Worm (Caenorhabditis elegans): ENCODE data around the gene nog-1.

nog-1 gene

DNA sequence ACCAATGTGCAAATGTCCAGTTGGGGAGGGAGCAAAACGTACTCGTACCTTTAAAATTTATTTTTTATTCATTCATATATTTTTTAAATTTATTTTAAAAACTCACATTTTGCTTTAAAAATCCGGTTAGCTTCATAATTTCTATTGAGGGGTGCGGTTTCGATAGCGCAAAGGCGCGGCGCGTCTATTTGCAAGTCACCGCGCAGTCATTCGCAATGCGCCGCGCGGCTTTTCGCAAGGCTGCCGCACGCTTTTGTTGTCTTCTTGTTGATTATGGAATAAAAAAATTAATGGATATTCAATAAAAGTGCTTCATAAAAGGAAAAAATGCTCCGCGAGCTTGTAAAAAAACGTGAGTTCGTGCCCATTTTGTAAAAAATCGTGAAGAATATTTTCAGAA, 3.4 kb upstream of the nog-1 start, which contains the start of the genes ears-2 and uncp-18 (continued):
- TF ChIP-seq F37D6.2 (tag; optimal IDR thresholded peaks at IDR 0.05) (peak; percentile 79), hlh-30 (tag; optimal IDR thresholded peaks at IDR 0.05; ENCODE audit: insufficient read depth) (peak; percentile 71), set-16 (GFP tag; IDR thresholded peaks at IDR 0.05) (peak; percentile 66), mep-1 (tag; optimal IDR thresholded peaks at IDR 0.05) (peak; percentile 98), daf-8 (GFP tag; IDR thresholded peaks at IDR 0.05) (no peak), R02D3.7 (tag; optimal IDR thresholded peaks at IDR 0.05) (peak; percentile 55), ces-1 (GFP tag; optimal IDR thresholded peaks at IDR 0.05) (peak; percentile 53), ceh-32 (tag; optimal IDR thresholded peaks at IDR 0.05; ENCODE audit: poor library complexity) (peak; percentile 17), lin-29 (GFP tag; IDR thresholded peaks at IDR 0.05) (peak; percentile 75), jun-1 (tag; optimal IDR thresholded peaks at IDR 0.05) (no peak), daf-19 (GFP tag; conservative IDR thresholded peaks at IDR 0.05) (no peak), egl-43 (GFP tag; IDR thresholded peaks at IDR 0.05) (peak; percentile 88), dpl-1 (GFP tag; optimal IDR thresholded peaks at IDR 0.05) (peak; percentile 81), hlh-11 (tag; optimal IDR thresholded peaks at IDR 0.05) (peak; percentile 83), zip-2 (tag; optimal IDR thresholded peaks at IDR 0.05) (peak; percentile 38), vab-7 (GFP tag; IDR thresholded peaks at IDR 0.05) (peak; percentile 98), lin-13 (GFP tag; optimal IDR thresholded peaks at IDR 0.05) (peak; percentile 92), gei-8 (GFP tag; optimal IDR thresholded peaks at IDR 0.05) (peak; percentile 56), fos-1 (tag; optimal IDR thresholded peaks at IDR 0.05) (no peak), lim-7 (GFP tag; IDR thresholded peaks at IDR 0.05) (peak; percentile 79), tra-1 (GFP tag; IDR thresholded peaks at IDR 0.05) (peak; percentile 74; the same call in 1 of the 2 replicates), attf-4 (tag; optimal IDR thresholded peaks at IDR 0.05) (no peak), F49E8.2 (tag; optimal IDR thresholded peaks at IDR 0.05; ENCODE audit: borderline replicate concordance) (peak; percentile 55), ztf-11 (tag; optimal IDR thresholded peaks at IDR 0.05) (no peak), nhr-10 (tag; optimal IDR thresholded peaks at IDR 0.05) (peak; percentile 43), nhr-237 (tag; optimal IDR thresholded peaks at IDR 0.05) (no peak), hmg-1.1 (GFP tag; IDR thresholded peaks at IDR 0.05) (peak; percentile 95), mdt-29 (GFP tag; IDR thresholded peaks at IDR 0.05) (peak; percentile 73), lir-3 (tag; optimal IDR thresholded peaks at IDR 0.05) (peak; percentile 48), F44E2.7 (GFP tag; IDR thresholded peaks at IDR 0.05) (peak; percentile 84; the same call in 1 of the 2 replicates), lin-1 (GFP tag; IDR thresholded peaks at IDR 0.05) (peak; percentile 79), dve-1 (tag; optimal IDR thresholded peaks at IDR 0.05; ENCODE audit: insufficient read depth) (peak; percentile 96), php-3 (GFP tag; IDR thresholded peaks at IDR 0.05) (peak; percentile 71; the same call in 1 of the 2 replicates), ceh-82 (tag; optimal IDR thresholded peaks at IDR 0.05) (no peak), dmd-8 (GFP tag; IDR thresholded peaks at IDR 0.05) (no peak), saeg-2 (GFP tag; IDR thresholded peaks at IDR 0.05) (no peak), ceh-62 (tag; optimal IDR thresholded peaks at IDR 0.05) (no peak), ctbp-1 (GFP tag; IDR thresholded peaks at IDR 0.05) (peak; percentile 87), D1046.2 (GFP tag; IDR thresholded peaks at IDR 0.05) (0 out of 2 replicates have a peak, but pooled peaks have one; percentile 47), ztf-7 (tag; optimal IDR thresholded peaks at IDR 0.05) (peak; percentile 71), nhr-48 (tag; optimal IDR thresholded peaks at IDR 0.05) (peak; percentile 71), fkh-10 (GFP tag; optimal IDR thresholded peaks at IDR 0.05) (peak; percentile 43), mxl-3 (GFP tag; optimal IDR thresholded peaks at IDR 0.05) (peak; percentile 84), ceh-28 (tag; optimal IDR thresholded peaks at IDR 0.05) (no peak), nhr-11 (tag; optimal IDR thresholded peaks at IDR 0.05) (no peak), ama-1 (optimal IDR thresholded peaks at IDR 0.05) (peak; percentile 17), dmd-6 (GFP tag; IDR thresholded peaks at IDR 0.05) (peak; percentile 71), nhr-77 (tag; optimal IDR thresholded peaks at IDR 0.05) (peak; percentile 74), zip-11 (GFP tag; IDR thresholded peaks at IDR 0.05) (no peak), Y48G9A.11 (GFP tag; IDR thresholded peaks at IDR 0.05) (peak; percentile 49; the same call in 1 of the 2 replicates), T20F7.1 (GFP tag; optimal IDR thresholded peaks at IDR 0.05) (no peak), hif-1 (tag; optimal IDR thresholded peaks at IDR 0.05) (peak; percentile 1 to 92)

Measured in whole organism, L4 larva.